Fruit fly (Drosophila melanogaster) whole organism, embryonic: ENCODE results near the gene CG8329.

Experiments used
- Ada2b ChIP-seq: fragments of 200-800 bp; sonication (Bioruptor generic); IDR thresholded peaks from 2 replicates; pipeline ENCODE4 v1.3.6; 2022; ENCODE audit warnings: missing biosample characterization, missing genetic modification characterization
- Atf6 ChIP-seq: fragments of 200-800 bp; sonication (Bioruptor generic); IDR thresholded peaks from 2 replicates; pipeline ENCODE4 v1.3.6; 2022; ENCODE audit warnings: missing biosample characterization, missing genetic modification characterization
- BtbVII ChIP-seq: fragments of 200-800 bp; sonication (Bioruptor generic); optimal IDR thresholded peaks from 3 replicates; lab custom pipeline; 2017; ENCODE audit warnings: missing biosample characterization, mild to moderate bottlenecking, missing genetic modification characterization
- CG10274 ChIP-seq: fragments of 200-800 bp; sonication (Bioruptor generic); optimal IDR thresholded peaks from 3 replicates; lab custom pipeline; 2017; ENCODE audit warnings: missing biosample characterization, mild to moderate bottlenecking, missing genetic modification characterization
- CG11695 ChIP-seq: fragments of 200-800 bp; sonication (Bioruptor generic); IDR thresholded peaks from 3 replicates; pipeline ENCODE4 v1.3.6; 2022; ENCODE audit warnings: missing biosample characterization, missing genetic modification characterization
- CG14965 ChIP-seq: fragments of 200-800 bp; sonication (Bioruptor generic); optimal IDR thresholded peaks from 2 replicates; lab custom pipeline; 2016; ENCODE audit warnings: missing biosample characterization, missing genetic modification characterization, borderline replicate concordance
- CG1529 ChIP-seq: fragments of 200-800 bp; sonication (Bioruptor generic); optimal IDR thresholded peaks from 3 replicates; lab custom pipeline; 2018; ENCODE audit warnings: missing biosample characterization, missing genetic modification characterization
- CG18764 ChIP-seq: fragments of 200-800 bp; sonication (Bioruptor generic); optimal IDR thresholded peaks from 3 replicates; lab custom pipeline; 2016; ENCODE audit warnings: missing biosample characterization, missing genetic modification characterization
- CG31224 ChIP-seq: fragments of 200-800 bp; sonication (Bioruptor generic); IDR thresholded peaks from 2 replicates; pipeline ENCODE4 v1.3.6; 2022; ENCODE audit warnings: missing biosample characterization, missing genetic modification characterization
- CG32772 ChIP-seq: fragments of 200-800 bp; sonication (Bioruptor generic); IDR thresholded peaks from 2 replicates; pipeline ENCODE4 v1.3.6; 2022; ENCODE audit warnings: missing biosample characterization, missing genetic modification characterization
- CG3995 ChIP-seq: fragments of 200-800 bp; sonication (Bioruptor generic); optimal IDR thresholded peaks from 3 replicates; lab custom pipeline; 2016; ENCODE audit warnings: missing biosample characterization, missing genetic modification characterization
- CG4282 ChIP-seq: fragments of 200-800 bp; sonication (Bioruptor generic); optimal IDR thresholded peaks from 2 replicates; lab custom pipeline; 2016; ENCODE audit warnings: missing biosample characterization, missing genetic modification characterization
- CG5180 ChIP-seq: fragments of 200-800 bp; sonication (Bioruptor generic); optimal IDR thresholded peaks from 3 replicates; lab custom pipeline; 2017; ENCODE audit warnings: missing biosample characterization, missing genetic modification characterization, mild to moderate bottlenecking, moderate library complexity, missing genetic modification reagents
- CG7556 ChIP-seq: fragments of 200-800 bp; sonication (Bioruptor generic); optimal IDR thresholded peaks from 2 replicates; lab custom pipeline; 2017; ENCODE audit warnings: missing biosample characterization, mild to moderate bottlenecking, missing genetic modification characterization
- CG7963 ChIP-seq: fragments of 200-800 bp; sonication (Bioruptor generic); IDR thresholded peaks from 3 replicates; pipeline ENCODE4 v1.3.6; 2022; ENCODE audit warnings: missing biosample characterization, missing genetic modification characterization; ENCODE audit not compliant: partially characterized antibody
- CkIIα-i1 ChIP-seq: fragments of 200-800 bp; sonication (Bioruptor generic); IDR thresholded peaks from 2 replicates; pipeline ENCODE4 v1.3.6; 2022; ENCODE audit warnings: missing biosample characterization, missing genetic modification characterization
- Dp ChIP-seq: fragments of 200-800 bp; sonication (Bioruptor generic); optimal IDR thresholded peaks from 2 replicates; lab custom pipeline; 2018; ENCODE audit warnings: missing biosample characterization, mild to moderate bottlenecking, missing genetic modification characterization, moderate library complexity
- E2f2 ChIP-seq: fragments of 200-800 bp; sonication (Bioruptor generic); IDR thresholded peaks from 2 replicates; pipeline ENCODE4 v1.3.6; 2022; ENCODE audit warnings: missing biosample characterization, missing genetic modification characterization
- ERR ChIP-seq: fragments of 200-800 bp; sonication (Bioruptor generic); optimal IDR thresholded peaks from 2 replicates; lab custom pipeline; 2016; ENCODE audit warnings: missing biosample characterization, missing genetic modification characterization
- Fer2 ChIP-seq: fragments of 200-800 bp; sonication (Bioruptor generic); optimal IDR thresholded peaks from 2 replicates; lab custom pipeline; 2018; ENCODE audit warnings: missing biosample characterization, mild to moderate bottlenecking, missing genetic modification characterization, moderate library complexity
- HLH3B ChIP-seq: fragments of 200-800 bp; sonication (Bioruptor generic); IDR thresholded peaks from 2 replicates; pipeline ENCODE4 v1.3.6; 2022; ENCODE audit warnings: missing biosample characterization, missing genetic modification characterization
- HLH54F ChIP-seq: fragments of 200-800 bp; sonication (Bioruptor generic); optimal IDR thresholded peaks from 3 replicates; lab custom pipeline; 2016; ENCODE audit warnings: missing biosample characterization, missing genetic modification characterization
- HLHmδ ChIP-seq: fragments of 200-800 bp; sonication (Bioruptor generic); optimal IDR thresholded peaks from 2 replicates; lab custom pipeline; 2018; ENCODE audit warnings: missing biosample characterization, mild to moderate bottlenecking, missing genetic modification characterization, moderate library complexity
- Hr51 ChIP-seq, 2 experiments: fragments of 200-800 bp; sonication (Bioruptor generic); optimal IDR thresholded peaks; 2 replicates in 1 of 2; 3 replicates in 1 of 2; lab custom pipeline; 2016 to 2018; ENCODE audit warnings: missing biosample characterization in 2 of 2, missing genetic modification characterization in 2 of 2, mild to moderate bottlenecking in 1 of 2, moderate library complexity in 1 of 2
- Lhr ChIP-seq: fragments of 200-800 bp; sonication (Bioruptor generic); optimal IDR thresholded peaks from 3 replicates; lab custom pipeline; 2017; ENCODE audit warnings: mild to moderate bottlenecking, missing biosample characterization, missing genetic modification reagents, missing genetic modification characterization
- Neu2 ChIP-seq: fragments of 200-800 bp; sonication (Bioruptor generic); optimal IDR thresholded peaks from 3 replicates; lab custom pipeline; 2016; ENCODE audit warnings: missing biosample characterization, missing genetic modification characterization, borderline replicate concordance
- Six4 ChIP-seq: fragments of 200-800 bp; sonication (Bioruptor generic); optimal IDR thresholded peaks from 2 replicates; lab custom pipeline; 2016; ENCODE audit warnings: missing biosample characterization, missing genetic modification characterization
- Sry-β ChIP-seq: fragments of 200-800 bp; sonication (Bioruptor generic); optimal IDR thresholded peaks from 2 replicates; lab custom pipeline; 2018; ENCODE audit warnings: missing biosample characterization, mild to moderate bottlenecking, missing genetic modification characterization, moderate library complexity
- ato ChIP-seq: fragments of 200-800 bp; sonication (Bioruptor generic); IDR thresholded peaks from 2 replicates; pipeline ENCODE4 v1.3.6; 2022; ENCODE audit warnings: missing biosample characterization, missing genetic modification characterization; ENCODE audit not compliant: partially characterized antibody
- chinmo ChIP-seq: fragments of 200-800 bp; sonication (Bioruptor generic); IDR thresholded peaks from 4 replicates; pipeline ENCODE4 v1.3.6; 2022; ENCODE audit warnings: missing biosample characterization, missing genetic modification characterization; ENCODE audit not compliant: partially characterized antibody
- corto ChIP-seq: fragments of 200-800 bp; sonication (Bioruptor generic); optimal IDR thresholded peaks from 2 replicates; lab custom pipeline; 2016; ENCODE audit warnings: missing biosample characterization, mild to moderate bottlenecking, missing genetic modification characterization, moderate library complexity
- crp ChIP-seq, 2 experiments: fragments of 200-800 bp; sonication (Bioruptor generic); optimal IDR thresholded peaks; 2 replicates in 1 of 2; 3 replicates in 1 of 2; lab custom pipeline; 2017; ENCODE audit warnings: missing biosample characterization in 2 of 2, missing genetic modification characterization in 2 of 2, mild to moderate bottlenecking in 1 of 2, moderate library complexity in 1 of 2
- eyg ChIP-seq: fragments of 200-800 bp; sonication (Bioruptor generic); optimal IDR thresholded peaks from 3 replicates; lab custom pipeline; 2016; ENCODE audit warnings: missing biosample characterization, missing genetic modification characterization
- gcm2 ChIP-seq: fragments of 200-800 bp; sonication (Bioruptor generic); optimal IDR thresholded peaks from 2 replicates; lab custom pipeline; 2016; ENCODE audit warnings: missing biosample characterization, missing genetic modification characterization
- h ChIP-seq: fragments of >200 bp; optimal IDR thresholded peaks from 2 replicates; lab custom pipeline; 2017
- mirr ChIP-seq: fragments of 200-800 bp; sonication (Bioruptor generic); optimal IDR thresholded peaks from 3 replicates; lab custom pipeline; 2018; ENCODE audit warnings: missing biosample characterization, mild to moderate bottlenecking, missing genetic modification characterization
- mld ChIP-seq: fragments of 200-800 bp; sonication (Bioruptor generic); IDR thresholded peaks from 3 replicates; pipeline ENCODE4 v1.3.6; 2022; ENCODE audit warnings: missing biosample characterization, missing genetic modification characterization; ENCODE audit not compliant: partially characterized antibody
- nerfin-1 ChIP-seq: fragments of 200-800 bp; sonication (Bioruptor generic); optimal IDR thresholded peaks from 3 replicates; lab custom pipeline; 2019; ENCODE audit warnings: missing biosample characterization, mild to moderate bottlenecking, missing genetic modification characterization, moderate library complexity
- oc ChIP-seq: fragments of 200-800 bp; sonication (Bioruptor generic); optimal IDR thresholded peaks from 2 replicates; lab custom pipeline; 2018; ENCODE audit warnings: missing biosample characterization, mild to moderate bottlenecking, missing genetic modification characterization, moderate library complexity
- pum ChIP-seq: fragments of 200-800 bp; sonication (Bioruptor generic); optimal IDR thresholded peaks from 2 replicates; lab custom pipeline; 2016; ENCODE audit warnings: missing biosample characterization, missing genetic modification characterization
- pzg ChIP-seq: fragments of 200-800 bp; sonication (Bioruptor generic); optimal IDR thresholded peaks from 3 replicates; lab custom pipeline; 2018; ENCODE audit warnings: missing biosample characterization, mild to moderate bottlenecking, missing genetic modification characterization, moderate library complexity
- ranshi ChIP-seq: fragments of 200-800 bp; sonication (Bioruptor generic); IDR thresholded peaks from 2 replicates; pipeline ENCODE4 v1.3.6; 2022; ENCODE audit warnings: missing biosample characterization, missing genetic modification characterization
- run ChIP-seq: fragments of 200-800 bp; sonication (Bioruptor generic); optimal IDR thresholded peaks from 3 replicates; lab custom pipeline; 2018; ENCODE audit warnings: missing biosample characterization, mild to moderate bottlenecking, missing genetic modification characterization
- salm ChIP-seq: fragments of 200-800 bp; sonication (Bioruptor generic); optimal IDR thresholded peaks from 2 replicates; lab custom pipeline; 2018; ENCODE audit warnings: missing biosample characterization, mild to moderate bottlenecking, missing genetic modification characterization
- slou ChIP-seq: fragments of 200-800 bp; sonication (Bioruptor generic); optimal IDR thresholded peaks from 3 replicates; lab custom pipeline; 2016; ENCODE audit warnings: missing biosample characterization, missing genetic modification characterization
- sug ChIP-seq: fragments of 200-800 bp; optimal IDR thresholded peaks from 2 replicates; lab custom pipeline; 2019; ENCODE audit warnings: missing biosample characterization, mild to moderate bottlenecking, missing genetic modification characterization, moderate library complexity
- toy ChIP-seq: fragments of 200-800 bp; sonication (Bioruptor generic); IDR thresholded peaks from 2 replicates; pipeline ENCODE4 v1.3.6; 2022; ENCODE audit warnings: missing biosample characterization, missing genetic modification characterization
- vfl ChIP-seq: fragments of 200-800 bp; sonication (Bioruptor generic); optimal IDR thresholded peaks from 2 replicates; lab custom pipeline; 2016; ENCODE audit warnings: missing biosample characterization, missing genetic modification characterization
- wor ChIP-seq: fragments of 200-800 bp; sonication (Bioruptor generic); IDR thresholded peaks from 2 replicates; pipeline ENCODE4 v1.3.6; 2022; ENCODE audit warnings: missing biosample characterization, missing genetic modification characterization

The CG8329 gene

DNA sequence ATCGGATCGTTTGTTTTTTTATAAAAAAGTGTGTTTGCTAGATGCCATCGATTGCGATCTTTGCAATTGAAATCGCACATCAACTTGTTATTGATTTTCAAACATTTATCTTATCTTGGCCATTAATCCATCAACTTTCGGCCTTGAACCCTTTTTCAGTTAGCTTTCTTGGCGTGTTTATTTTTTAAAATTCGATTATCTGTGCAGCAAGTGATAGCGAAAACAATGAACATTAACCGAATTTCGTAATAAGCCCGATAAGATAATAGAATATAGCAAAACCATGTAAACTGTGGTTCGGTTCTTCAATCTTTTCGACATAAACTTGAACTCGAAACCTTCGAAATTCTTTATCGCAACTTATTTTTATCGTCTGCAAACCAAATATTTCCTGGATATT is 36.4 kb downstream of the CG8329 start (continued):
- no peak for TF ChIP-seq CG4282 (GFP tag; lab: Kevin White, UChicago)
- TF ChIP-seq wor (GFP tag; lab: Robert Waterston, UW), result no peak
- no peak for TF ChIP-seq CG10274 (GFP tag; lab: Kevin White, UChicago)
- peak; percentile 41 for TF ChIP-seq sug (tag; lab: Kevin White, UChicago)
- TF ChIP-seq HLHmδ (GFP tag; lab: Kevin White, UChicago), result no peak
- TF ChIP-seq gcm2 (GFP tag; lab: Kevin White, UChicago), result no peak
- TF ChIP-seq ERR, result no peak
- 0 out of 4 replicates have a peak, but pooled peaks have one; percentile 4 for TF ChIP-seq chinmo (GFP tag; lab: Robert Waterston, UW)
- peak; percentile 89 for TF ChIP-seq mirr (GFP tag; lab: Kevin White, UChicago)
- TF ChIP-seq h (lab: Kevin White, UChicago), result no peak

- no peak for TF ChIP-seq CkIIα-i1 (GFP tag; lab: Robert Waterston, UW)
- no peak for TF ChIP-seq ato (GFP tag; lab: Robert Waterston, UW)
- no peak for TF ChIP-seq Ada2b (GFP tag; lab: Robert Waterston, UW)
- no peak for TF ChIP-seq CG3995
- TF ChIP-seq HLH54F (GFP tag; lab: Kevin White, UChicago), result no peak
- TF ChIP-seq E2f2 (GFP tag; lab: Robert Waterston, UW), result no peak
- no peak for TF ChIP-seq Neu2 (GFP tag; lab: Kevin White, UChicago)
- TF ChIP-seq vfl (GFP tag; lab: Kevin White, UChicago), result no peak
- no peak for TF ChIP-seq pum (GFP tag; lab: Kevin White, UChicago)
- TF ChIP-seq CG18764 (GFP tag; lab: Kevin White, UChicago), result no peak
- TF ChIP-seq CG32772 (GFP tag; lab: Robert Waterston, UW), result no peak; the same call in 1 of the 2 replicates
- TF ChIP-seq crp (GFP tag; optimal IDR thresholded peaks at IDR 0.05; lab: Kevin White, UChicago), result peak in 1 of 2 experiments; percentile 81
- TF ChIP-seq slou (GFP tag; lab: Kevin White, UChicago), result no peak
- no peak for TF ChIP-seq pzg (GFP tag; lab: Kevin White, UChicago)
- TF ChIP-seq CG7556, result no peak
- peak; percentile 55 for TF ChIP-seq corto
- TF ChIP-seq BtbVII (GFP tag; lab: Kevin White, UChicago), result peak; percentile 48
- no peak for TF ChIP-seq CG7963 (GFP tag; lab: Robert Waterston, UW)
- peak; percentile 77; the same call in 1 of the 4 replicates for TF ChIP-seq chinmo (GFP tag; lab: Robert Waterston, UW)
- TF ChIP-seq CG1529 (GFP tag; lab: Kevin White, UChicago), result no peak
- no peak for TF ChIP-seq CG31224 (GFP tag; lab: Robert Waterston, UW)
- TF ChIP-seq oc, result no peak
- no peak for TF ChIP-seq ranshi (GFP tag; lab: Robert Waterston, UW)
- TF ChIP-seq CG5180, result no peak
- TF ChIP-seq HLH3B (GFP tag; lab: Robert Waterston, UW), result no peak
- TF ChIP-seq run, result no peak
- no peak for TF ChIP-seq CG14965 (GFP tag; lab: Kevin White, UChicago)
- TF ChIP-seq CG11695 (GFP tag; lab: Robert Waterston, UW), result no peak
- TF ChIP-seq Sry-β (GFP tag; lab: Kevin White, UChicago), result no peak
- TF ChIP-seq Fer2 (tag; lab: Kevin White, UChicago), result no peak
- TF ChIP-seq nerfin-1, result no peak
- peak; percentile 22 for TF ChIP-seq salm
- no peak for TF ChIP-seq Six4 (GFP tag; lab: Kevin White, UChicago)
- no peak for TF ChIP-seq mld (GFP tag; lab: Robert Waterston, UW)
- no peak for TF ChIP-seq Hr51 (GFP tag; optimal IDR thresholded peaks at IDR 0.05; lab: Kevin White, UChicago)
- TF ChIP-seq Lhr (GFP tag; lab: Kevin White, UChicago), result no peak
- no peak for TF ChIP-seq eyg (GFP tag; lab: Kevin White, UChicago)
- no peak for TF ChIP-seq Dp (GFP tag; lab: Kevin White, UChicago)
- 0 out of 2 replicates have a peak, but pooled peaks have one; percentile 48 for TF ChIP-seq Atf6 (GFP tag; lab: Robert Waterston, UW)
- TF ChIP-seq toy (GFP tag; lab: Robert Waterston, UW), result no peak
These were observed 37.6 kb downstream of the CG8329 start for dm6 chr3L:9675528-9675963.
